Worm (Caenorhabditis elegans) whole organism, L4 larva: ENCODE data around the gene R10D12.10.
A peak's percentile ranks its signal among the peaks of the same experiment; 100 is the strongest.

ENCODE experiments used
- D1046.2 ChIP-seq: fragments of 200-800 bp; sonication (Bioruptor generic); IDR thresholded peaks from 2 replicates; pipeline ENCODE4 v1.3.6; 2022; ENCODE audit warnings: missing genetic modification characterization, missing compliant biosample characterization
- F37D6.2 ChIP-seq: sonication (generic microtip); optimal IDR thresholded peaks from 2 replicates; lab custom pipeline; 2016; ENCODE audit warnings: mild to moderate bottlenecking, missing genetic modification characterization, missing compliant biosample characterization
- T20F7.1 ChIP-seq: fragments of 200-800 bp; sonication (Bioruptor generic); optimal IDR thresholded peaks from 2 replicates; lab custom pipeline; 2018; ENCODE audit warnings: mild to moderate bottlenecking, missing genetic modification characterization, missing compliant biosample characterization
- T26A8.4 ChIP-seq: fragments of 200-800 bp; sonication (Bioruptor generic); IDR thresholded peaks from 2 replicates; pipeline ENCODE4 v1.3.6; 2022; ENCODE audit warnings: missing genetic modification characterization, missing compliant biosample characterization
- Y75B8A.6 ChIP-seq: fragments of 200-800 bp; sonication (Bioruptor generic); IDR thresholded peaks from 2 replicates; pipeline ENCODE4 v1.3.6; 2022; ENCODE audit warnings: missing genetic modification reagents, missing genetic modification characterization, missing compliant biosample characterization
- ZK337.2 ChIP-seq: fragments of 200-800 bp; sonication (Bioruptor generic); IDR thresholded peaks from 2 replicates; pipeline ENCODE4 v1.3.6; 2022; ENCODE audit warnings: missing genetic modification reagents, missing genetic modification characterization, missing compliant biosample characterization
- aha-1 ChIP-seq: fragments of 150-350 bp; peaks from one replicate; lab custom pipeline; 2014; ENCODE audit warnings: missing biosample characterization, missing genetic modification characterization
- ama-1 ChIP-seq: fragments of 150-350 bp; optimal IDR thresholded peaks from 2 replicates; lab custom pipeline; 2014; ENCODE audit warnings: inconsistent platforms, mixed read lengths
- arid-1 ChIP-seq: fragments of 200-800 bp; sonication (Bioruptor generic); conservative IDR thresholded peaks from 2 replicates; pipeline ENCODE4 v1.3.6; 2022; ENCODE audit warnings: missing genetic modification reagents, missing genetic modification characterization, missing compliant biosample characterization
- ceh-62 ChIP-seq: sonication (generic microtip); optimal IDR thresholded peaks from 2 replicates; lab custom pipeline; 2017; ENCODE audit warnings: missing biosample characterization, missing genetic modification characterization
- ces-1 ChIP-seq: fragments of 150-350 bp; sonication (generic microtip); optimal IDR thresholded peaks from 4 replicates; lab custom pipeline; 2014; ENCODE audit warnings: missing biosample characterization, missing genetic modification reagents, missing genetic modification characterization
- daf-12 ChIP-seq: fragments of 150-350 bp; optimal IDR thresholded peaks from 2 replicates; lab custom pipeline; 2014; ENCODE audit warnings: missing biosample characterization, missing genetic modification reagents, missing genetic modification characterization
- daf-19 ChIP-seq: fragments of 200-800 bp; sonication (Bioruptor generic); conservative IDR thresholded peaks from 2 replicates; pipeline ENCODE4 v1.3.6; 2022; ENCODE audit warnings: missing genetic modification characterization, missing compliant biosample characterization
- dmd-9 ChIP-seq: fragments of 200-800 bp; sonication (Bioruptor generic); IDR thresholded peaks from 2 replicates; pipeline ENCODE4 v1.3.6; 2022; ENCODE audit warnings: missing genetic modification reagents, missing genetic modification characterization, missing compliant biosample characterization
- duxl-1 ChIP-seq: sonication (generic microtip); optimal IDR thresholded peaks from 2 replicates; lab custom pipeline; 2016; ENCODE audit warnings: mild to moderate bottlenecking, missing genetic modification characterization, moderate library complexity, missing compliant biosample characterization; ENCODE audit not compliant: poor library complexity
- egl-43 ChIP-seq: fragments of 200-800 bp; sonication (Bioruptor generic); IDR thresholded peaks from 2 replicates; pipeline ENCODE4 v1.3.6; 2022; ENCODE audit warnings: missing genetic modification reagents, missing genetic modification characterization, missing compliant biosample characterization
- gei-8 ChIP-seq: fragments of 200-800 bp; sonication (Bioruptor generic); optimal IDR thresholded peaks from 2 replicates; lab custom pipeline; 2018; ENCODE audit warnings: mild to moderate bottlenecking, missing genetic modification characterization, missing compliant biosample characterization
- hif-1 ChIP-seq, 2 experiments: sonication (generic microtip); optimal IDR thresholded peaks; 2 replicates each; lab custom pipeline; 2016 to 2017; ENCODE audit warnings: missing compliant biosample characterization in 2 of 2, missing genetic modification characterization in 2 of 2, missing genetic modification reagents in 2 of 2, missing genotype in 2 of 2, mild to moderate bottlenecking in 1 of 2
- lin-15B ChIP-seq: fragments of 150-350 bp; sonication (generic microtip); optimal IDR thresholded peaks from 3 replicates; lab custom pipeline; 2014; ENCODE audit warnings: missing biosample characterization, missing genetic modification characterization
- lin-38 ChIP-seq: fragments of 200-800 bp; sonication (Bioruptor generic); IDR thresholded peaks from 2 replicates; pipeline ENCODE4 v1.3.6; 2022; ENCODE audit warnings: missing genetic modification reagents, missing genetic modification characterization, missing compliant biosample characterization
- lin-39 ChIP-seq: fragments of 150-350 bp; optimal IDR thresholded peaks from 2 replicates; lab custom pipeline; 2014; ENCODE audit warnings: missing biosample characterization, missing genetic modification reagents, missing genetic modification characterization
- lir-3 ChIP-seq: sonication (generic microtip); optimal IDR thresholded peaks from 2 replicates; lab custom pipeline; 2016; ENCODE audit warnings: mild to moderate bottlenecking, missing genetic modification characterization, missing compliant biosample characterization
- lsy-2 ChIP-seq, 2 experiments: fragments of 150-350 bp in 1 of 2; sonication (generic microtip) in 1 of 2; optimal IDR thresholded peaks; 2 replicates each; lab custom pipeline; 2014 to 2017; ENCODE audit warnings: missing biosample characterization in 2 of 2, missing genetic modification characterization in 2 of 2
- madf-9 ChIP-seq: fragments of 200-800 bp; sonication (Bioruptor generic); conservative IDR thresholded peaks from 2 replicates; pipeline ENCODE4 v1.3.6; 2022; ENCODE audit warnings: missing genetic modification reagents, missing genetic modification characterization, missing compliant biosample characterization
- mdl-1 ChIP-seq, 2 experiments: fragments of 150-350 bp in 1 of 2; sonication (generic microtip) in 1 of 2; optimal IDR thresholded peaks; 2 replicates each; lab custom pipeline; 2014 to 2017; ENCODE audit warnings: missing biosample characterization in 2 of 2, missing genetic modification characterization in 2 of 2
- mdt-29 ChIP-seq: fragments of 200-800 bp; sonication (Bioruptor generic); IDR thresholded peaks from 2 replicates; pipeline ENCODE4 v1.3.6; 2022; ENCODE audit warnings: missing genetic modification reagents, missing genetic modification characterization, missing compliant biosample characterization
- mep-1 ChIP-seq: fragments of 150-350 bp; sonication (generic microtip); optimal IDR thresholded peaks from 3 replicates; lab custom pipeline; 2014; ENCODE audit warnings: missing biosample characterization, missing genetic modification characterization
- mes-2 ChIP-seq: sonication (generic microtip); optimal IDR thresholded peaks from 2 replicates; lab custom pipeline; 2016; ENCODE audit warnings: missing genotype, mild to moderate bottlenecking, missing genetic modification characterization, missing compliant biosample characterization; ENCODE audit not compliant: poor library complexity, severe bottlenecking
- mxl-3 ChIP-seq: fragments of 200-800 bp; sonication (Bioruptor generic); optimal IDR thresholded peaks from 2 replicates; lab custom pipeline; 2018; ENCODE audit warnings: mild to moderate bottlenecking, missing genetic modification characterization, missing compliant biosample characterization
- nhr-111 ChIP-seq: fragments of 200-800 bp; sonication (Bioruptor generic); optimal IDR thresholded peaks from 2 replicates; lab custom pipeline; 2018; ENCODE audit warnings: mild to moderate bottlenecking, missing genetic modification characterization, missing compliant biosample characterization
- nhr-237 ChIP-seq: sonication (generic microtip); optimal IDR thresholded peaks from 2 replicates; lab custom pipeline; 2017; ENCODE audit warnings: missing biosample characterization, missing genetic modification characterization
- nhr-28 ChIP-seq: fragments of 150-350 bp; optimal IDR thresholded peaks from 2 replicates; lab custom pipeline; 2014; ENCODE audit warnings: missing biosample characterization, missing genetic modification characterization
- nhr-6 ChIP-seq: fragments of 150-350 bp; optimal IDR thresholded peaks from 2 replicates; lab custom pipeline; 2014; ENCODE audit warnings: missing biosample characterization, missing genetic modification characterization
- php-3 ChIP-seq: fragments of 200-800 bp; sonication (Bioruptor generic); IDR thresholded peaks from 2 replicates; pipeline ENCODE4 v1.3.6; 2022; ENCODE audit warnings: missing genetic modification reagents, missing genetic modification characterization, missing compliant biosample characterization
- saeg-2 ChIP-seq: fragments of 200-800 bp; sonication (Bioruptor generic); IDR thresholded peaks from 2 replicates; pipeline ENCODE4 v1.3.6; 2022; ENCODE audit warnings: missing genetic modification reagents, missing genetic modification characterization, missing compliant biosample characterization
- set-16 ChIP-seq: fragments of 200-800 bp; sonication (Bioruptor generic); IDR thresholded peaks from 2 replicates; pipeline ENCODE4 v1.3.6; 2022; ENCODE audit warnings: missing genetic modification reagents, missing genetic modification characterization, missing compliant biosample characterization
- skn-1 ChIP-seq: fragments of 150-350 bp; optimal IDR thresholded peaks from 2 replicates; lab custom pipeline; 2014; ENCODE audit warnings: missing biosample characterization, missing genetic modification characterization
- snpc-1.2 ChIP-seq: fragments of 200-800 bp; sonication (Bioruptor generic); IDR thresholded peaks from 2 replicates; pipeline ENCODE4 v1.3.6; 2022; ENCODE audit warnings: missing genetic modification reagents, missing genetic modification characterization, missing compliant biosample characterization
- spr-1 ChIP-seq: sonication (generic microtip); optimal IDR thresholded peaks from 2 replicates; lab custom pipeline; 2016; ENCODE audit warnings: mild to moderate bottlenecking, missing genetic modification characterization, missing compliant biosample characterization
- spr-3 ChIP-seq: fragments of 200-800 bp; sonication (Bioruptor generic); optimal IDR thresholded peaks from 2 replicates; lab custom pipeline; 2018; ENCODE audit warnings: mild to moderate bottlenecking, missing genetic modification characterization, missing compliant biosample characterization
- tag-97 ChIP-seq: fragments of 200-800 bp; sonication (Bioruptor generic); IDR thresholded peaks from 2 replicates; pipeline ENCODE4 v1.3.6; 2022; ENCODE audit warnings: missing genetic modification characterization, missing compliant biosample characterization
- tra-1 ChIP-seq: fragments of 200-800 bp; sonication (Bioruptor generic); IDR thresholded peaks from 2 replicates; pipeline ENCODE4 v1.3.6; 2022; ENCODE audit warnings: missing genetic modification reagents, missing genetic modification characterization, missing compliant biosample characterization
- unc-130 ChIP-seq: sonication (generic microtip); optimal IDR thresholded peaks from 2 replicates; lab custom pipeline; 2016; ENCODE audit warnings: missing genetic modification reagents, missing genetic modification characterization, missing compliant biosample characterization
- unc-39 ChIP-seq: sonication (generic microtip); optimal IDR thresholded peaks from 2 replicates; lab custom pipeline; 2017; ENCODE audit warnings: missing biosample characterization, missing genetic modification characterization
- unc-62 ChIP-seq, 3 experiments: fragments of 150-350 bp in 1 of 3; sonication (generic microtip); optimal IDR thresholded peaks in 2 of 3; peaks in 1 of 3; 1 replicate in 1 of 3; 2 replicates in 2 of 3; lab custom pipeline; 2014 to 2017; ENCODE audit warnings: missing biosample characterization in 3 of 3, missing genetic modification characterization in 3 of 3, missing genetic modification reagents in 3 of 3, missing genotype in 1 of 3
- vab-7 ChIP-seq: fragments of 200-800 bp; sonication (Bioruptor generic); IDR thresholded peaks from 2 replicates; pipeline ENCODE4 v1.3.6; 2022; ENCODE audit warnings: missing genetic modification reagents, missing genetic modification characterization, missing compliant biosample characterization
- zag-1 ChIP-seq: fragments of 150-350 bp; optimal IDR thresholded peaks from 2 replicates; lab custom pipeline; 2014; ENCODE audit warnings: missing biosample characterization, missing genetic modification characterization
- zfp-2 ChIP-seq: sonication (generic microtip); optimal IDR thresholded peaks from 2 replicates; lab custom pipeline; 2016; ENCODE audit warnings: mild to moderate bottlenecking, missing genetic modification characterization, missing compliant biosample characterization
- zip-11 ChIP-seq: fragments of 200-800 bp; sonication (Bioruptor generic); IDR thresholded peaks from 2 replicates; pipeline ENCODE4 v1.3.6; 2022; ENCODE audit warnings: missing genetic modification characterization, missing compliant biosample characterization
- zip-2 ChIP-seq: fragments of 150-350 bp; optimal IDR thresholded peaks from 2 replicates; lab custom pipeline; 2014; ENCODE audit warnings: missing biosample characterization, missing genetic modification characterization
- ztf-11 ChIP-seq: fragments of 150-350 bp; optimal IDR thresholded peaks from 2 replicates; lab custom pipeline; 2014; ENCODE audit warnings: missing biosample characterization, missing genetic modification characterization

R10D12.10 gene

DNA sequence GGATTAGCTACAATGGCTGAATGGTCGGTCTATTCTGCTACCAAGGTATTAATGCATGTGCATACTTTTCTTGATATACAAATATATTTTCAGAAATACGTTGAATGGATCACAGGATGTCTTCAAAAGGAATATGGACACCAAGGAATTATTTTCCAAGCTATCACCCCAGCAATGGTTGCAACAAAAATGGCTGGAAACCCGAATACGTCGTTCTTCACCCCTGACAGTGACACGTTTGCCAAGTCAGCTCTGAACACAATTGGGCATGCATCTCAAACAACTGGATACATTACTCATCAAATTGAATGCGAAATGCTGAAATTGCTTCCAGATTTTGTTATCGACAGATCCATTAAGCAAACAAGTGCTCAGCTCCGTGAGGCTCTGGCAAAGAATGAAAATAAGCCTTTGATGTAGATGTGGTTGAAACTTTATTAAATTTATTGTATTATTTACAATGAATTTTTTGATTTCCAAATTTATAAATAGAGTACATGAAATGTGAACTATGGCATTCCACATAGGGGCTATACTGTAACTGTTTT is 50.5 kb downstream of the R10D12.10 start (continued):
- TF ChIP-seq nhr-237 (tag; lab: Kevin White, UChicago) (no peak), lsy-2 (tag; optimal IDR thresholded peaks at IDR 0.05; lab: Kevin White, UChicago) (peak; percentile 69 to 72), tra-1 (GFP tag; lab: Robert Waterston, UW) (peak; percentile 9; the same call in 1 of the 2 replicates), D1046.2 (GFP tag; lab: Robert Waterston, UW) (peak; percentile 79; the same call in 1 of the 2 replicates), arid-1 (GFP tag; lab: Robert Waterston, UW) (peak; percentile 50; the same call in 1 of the 2 replicates), ZK337.2 (GFP tag; lab: Robert Waterston, UW) (no peak), hif-1 (tag; optimal IDR thresholded peaks at IDR 0.05; lab: Kevin White, UChicago) (peak in 1 of 2 experiments; percentile 39), aha-1 (tag; lab: Kevin White, UChicago) (peak; percentile 91), madf-9 (peak; percentile 34; the same call in 1 of the 2 replicates), nhr-28 (tag; lab: Kevin White, UChicago) (peak; percentile 48), lin-15B (tag; lab: Kevin White, UChicago) (peak; percentile 27), T20F7.1 (peak; percentile 75), mes-2 (tag; lab: Kevin White, UChicago) (peak; percentile 52), zfp-2 (tag; lab: Kevin White, UChicago) (no peak), tag-97 (no peak), unc-39 (tag; lab: Kevin White, UChicago) (no peak), mdl-1 (tag; optimal IDR thresholded peaks at IDR 0.05; lab: Kevin White, UChicago) (peak in 1 of 2 experiments; percentile 22), zip-2 (tag; lab: Kevin White, UChicago) (no peak), F37D6.2 (tag; lab: Kevin White, UChicago) (no peak), mep-1 (tag; lab: Kevin White, UChicago) (peak; percentile 94), ces-1 (GFP tag; lab: Kevin White, UChicago) (no peak), vab-7 (GFP tag; lab: Robert Waterston, UW) (no peak), zag-1 (no peak), duxl-1 (tag; lab: Kevin White, UChicago) (peak; percentile 65), daf-12 (tag; lab: Kevin White, UChicago) (no peak), ama-1 (no peak), lir-3 (tag; lab: Kevin White, UChicago) (no peak), T26A8.4 (GFP tag; lab: Robert Waterston, UW) (peak; percentile 90), lin-39 (no peak), daf-19 (GFP tag; lab: Robert Waterston, UW) (no peak), spr-3 (GFP tag; lab: Kevin White, UChicago) (peak; percentile 32), nhr-6 (no peak), lin-38 (GFP tag; lab: Robert Waterston, UW) (peak; percentile 59), mdt-29 (GFP tag; lab: Robert Waterston, UW) (peak; percentile 69; the same call in 1 of the 2 replicates), egl-43 (GFP tag; lab: Robert Waterston, UW) (peak; percentile 73), set-16 (no peak), php-3 (GFP tag; lab: Robert Waterston, UW) (no peak), spr-1 (tag; lab: Kevin White, UChicago) (no peak), skn-1 (tag; lab: Kevin White, UChicago) (no peak), unc-130 (no peak), saeg-2 (GFP tag; lab: Robert Waterston, UW) (no peak), Y75B8A.6 (peak; percentile 85), gei-8 (GFP tag; lab: Kevin White, UChicago) (no peak), unc-62 (GFP tag; optimal IDR thresholded peaks at IDR 0.05 in 1 of 2; lab: Kevin White, UChicago) (no peak), unc-62 (tag; optimal IDR thresholded peaks at IDR 0.05; lab: Kevin White, UChicago) (no peak), mxl-3 (peak; percentile 45), zip-11 (GFP tag; lab: Robert Waterston, UW) (no peak), snpc-1.2 (GFP tag; lab: Robert Waterston, UW) (peak; percentile 27; the same call in 1 of the 2 replicates), ztf-11 (tag; lab: Kevin White, UChicago) (no peak), nhr-111 (GFP tag; lab: Kevin White, UChicago) (no peak), dmd-9 (GFP tag; lab: Robert Waterston, UW) (no peak; the same call in none of the 2 replicates), ceh-62 (no peak)
